Fruit fly (Drosophila melanogaster) whole organism, embryonic: ENCODE measurements around the gene PAPLA1.
A peak's percentile ranks its signal among the peaks of the same experiment; 100 is the strongest.

Experiments used
- CG10209 ChIP-seq: fragments of 200-800 bp; sonication (Bioruptor generic); optimal IDR thresholded peaks from 3 replicates; lab custom pipeline; 2017; ENCODE audit warnings: missing biosample characterization, mild to moderate bottlenecking, missing genetic modification characterization, missing genetic modification reagents
- CG11398 ChIP-seq: fragments of 200-800 bp; sonication (Bioruptor generic); optimal IDR thresholded peaks from 2 replicates; lab custom pipeline; 2016; ENCODE audit warnings: missing biosample characterization, missing genetic modification characterization
- CG12219 ChIP-seq: fragments of 200-800 bp; sonication (Bioruptor generic); optimal IDR thresholded peaks from 3 replicates; lab custom pipeline; 2018; ENCODE audit warnings: missing biosample characterization, mild to moderate bottlenecking, missing genetic modification characterization
- CG12942 ChIP-seq: fragments of 200-800 bp; sonication (Bioruptor generic); optimal IDR thresholded peaks from 3 replicates; lab custom pipeline; 2016; ENCODE audit warnings: missing biosample characterization, missing genetic modification characterization
- CG14014 ChIP-seq: fragments of 200-800 bp; sonication (Bioruptor generic); IDR thresholded peaks from 2 replicates; pipeline ENCODE4 v1.3.6; 2022; ENCODE audit warnings: missing biosample characterization, missing genetic modification characterization
- CG14860 ChIP-seq: fragments of 200-800 bp; sonication (Bioruptor generic); IDR thresholded peaks from 3 replicates; pipeline ENCODE4 v1.3.6; 2022; ENCODE audit warnings: missing biosample characterization, missing genetic modification characterization; ENCODE audit not compliant: partially characterized antibody
- CG17612 ChIP-seq: fragments of 200-800 bp; sonication (Bioruptor generic); IDR thresholded peaks from 2 replicates; pipeline ENCODE4 v1.3.6; 2022; ENCODE audit warnings: missing biosample characterization, missing genetic modification characterization
- CG18262 ChIP-seq: fragments of 200-800 bp; optimal IDR thresholded peaks from 3 replicates; lab custom pipeline; 2019; ENCODE audit warnings: missing biosample characterization, mild to moderate bottlenecking, missing genetic modification characterization, moderate library complexity
- CG31365 ChIP-seq: fragments of 200-800 bp; sonication (Bioruptor generic); optimal IDR thresholded peaks from 2 replicates; lab custom pipeline; 2018; ENCODE audit warnings: missing biosample characterization, mild to moderate bottlenecking, missing genetic modification characterization
- CG33557 ChIP-seq: fragments of 200-800 bp; sonication (Bioruptor generic); optimal IDR thresholded peaks from 2 replicates; lab custom pipeline; 2019; ENCODE audit warnings: missing biosample characterization, mild to moderate bottlenecking, missing genetic modification characterization, moderate library complexity
- CG4282 ChIP-seq: fragments of 200-800 bp; sonication (Bioruptor generic); optimal IDR thresholded peaks from 2 replicates; lab custom pipeline; 2016; ENCODE audit warnings: missing biosample characterization, missing genetic modification characterization
- CG43689 ChIP-seq: fragments of 200-800 bp; sonication (Bioruptor generic); IDR thresholded peaks from 2 replicates; pipeline ENCODE4 v1.3.6; 2022; ENCODE audit warnings: missing biosample characterization, missing genetic modification characterization
- CG4617 ChIP-seq: fragments of 200-800 bp; sonication (Bioruptor generic); optimal IDR thresholded peaks from 3 replicates; lab custom pipeline; 2016; ENCODE audit warnings: missing biosample characterization, missing genetic modification characterization, borderline replicate concordance
- CG4730 ChIP-seq: fragments of 200-800 bp; sonication (Bioruptor generic); IDR thresholded peaks from 2 replicates; pipeline ENCODE4 v1.3.6; 2022; ENCODE audit warnings: missing biosample characterization, missing genetic modification characterization
- CG6813 ChIP-seq: fragments of 200-800 bp; sonication (Bioruptor generic); optimal IDR thresholded peaks from 2 replicates; lab custom pipeline; 2017; ENCODE audit warnings: missing biosample characterization, missing genetic modification characterization, mild to moderate bottlenecking, moderate library complexity, missing genetic modification reagents
- CG7556 ChIP-seq: fragments of 200-800 bp; sonication (Bioruptor generic); optimal IDR thresholded peaks from 2 replicates; lab custom pipeline; 2017; ENCODE audit warnings: missing biosample characterization, mild to moderate bottlenecking, missing genetic modification characterization
- CG8290 ChIP-seq, 3 experiments: fragments of 200-800 bp; sonication (Bioruptor generic); optimal IDR thresholded peaks; 2 replicates each; lab custom pipeline; 2016 to 2019; ENCODE audit warnings: missing biosample characterization in 3 of 3, missing genetic modification characterization in 3 of 3, mild to moderate bottlenecking in 2 of 3, moderate library complexity in 1 of 3
- CG8924 ChIP-seq: fragments of 200-800 bp; optimal IDR thresholded peaks from 3 replicates; lab custom pipeline; 2019; ENCODE audit warnings: missing biosample characterization, mild to moderate bottlenecking, missing genetic modification characterization, moderate library complexity
- CG9797 ChIP-seq: fragments of 200-800 bp; sonication (Bioruptor generic); optimal IDR thresholded peaks from 3 replicates; lab custom pipeline; 2018; ENCODE audit warnings: missing biosample characterization, mild to moderate bottlenecking, missing genetic modification characterization
- CG9932 ChIP-seq: fragments of 200-800 bp; sonication (Bioruptor generic); IDR thresholded peaks from 2 replicates; pipeline ENCODE4 v1.3.6; 2022; ENCODE audit warnings: missing biosample characterization, missing genetic modification characterization
- E2f2 ChIP-seq: fragments of 200-800 bp; sonication (Bioruptor generic); IDR thresholded peaks from 2 replicates; pipeline ENCODE4 v1.3.6; 2022; ENCODE audit warnings: missing biosample characterization, missing genetic modification characterization
- ERR ChIP-seq: fragments of 200-800 bp; sonication (Bioruptor generic); optimal IDR thresholded peaks from 2 replicates; lab custom pipeline; 2016; ENCODE audit warnings: missing biosample characterization, missing genetic modification characterization
- H15 ChIP-seq: fragments of 200-800 bp; sonication (Bioruptor generic); IDR thresholded peaks from 3 replicates; pipeline ENCODE4 v1.3.6; 2022; ENCODE audit warnings: missing biosample characterization, missing genetic modification characterization
- HLH3B ChIP-seq: fragments of 200-800 bp; sonication (Bioruptor generic); IDR thresholded peaks from 2 replicates; pipeline ENCODE4 v1.3.6; 2022; ENCODE audit warnings: missing biosample characterization, missing genetic modification characterization
- Hr39 ChIP-seq: fragments of >200 bp; optimal IDR thresholded peaks from 2 replicates; lab custom pipeline; 2017
- Mes4 ChIP-seq: fragments of 200-800 bp; sonication (Bioruptor generic); optimal IDR thresholded peaks from 2 replicates; lab custom pipeline; 2016; ENCODE audit warnings: missing biosample characterization, missing genetic modification characterization
- NC2α ChIP-seq: fragments of 200-800 bp; sonication (Bioruptor generic); optimal IDR thresholded peaks from 2 replicates; lab custom pipeline; 2016; ENCODE audit warnings: missing biosample characterization, missing genetic modification characterization
- Nf-YA ChIP-seq: fragments of 200-800 bp; sonication (Bioruptor generic); IDR thresholded peaks from 2 replicates; pipeline ENCODE4 v1.3.6; 2022; ENCODE audit warnings: missing biosample characterization, missing genetic modification characterization
- Oli ChIP-seq: fragments of 200-800 bp; sonication (Bioruptor generic); optimal IDR thresholded peaks from 2 replicates; lab custom pipeline; 2018; ENCODE audit warnings: missing biosample characterization, mild to moderate bottlenecking, missing genetic modification characterization, moderate library complexity
- Trl ChIP-seq, 3 experiments: fragments of >200 bp in 2 of 3; fragments of 200-800 bp in 1 of 3; sonication (Bioruptor generic) in 1 of 3; optimal IDR thresholded peaks; 2 replicates in 1 of 3; 3 replicates in 2 of 3; lab custom pipeline; 2016 to 2017; ENCODE audit warnings: missing biosample characterization in 1 of 3, missing genetic modification characterization in 1 of 3
- ab ChIP-seq: fragments of 200-800 bp; sonication (Bioruptor generic); optimal IDR thresholded peaks from 2 replicates; lab custom pipeline; 2016; ENCODE audit warnings: missing biosample characterization, missing genetic modification characterization
- aop ChIP-seq: fragments of 200-800 bp; sonication (Bioruptor generic); IDR thresholded peaks from 2 replicates; pipeline ENCODE4 v1.3.6; 2022; ENCODE audit warnings: missing biosample characterization, missing genetic modification characterization
- ash1 ChIP-seq: fragments of 200-800 bp; sonication (Bioruptor generic); optimal IDR thresholded peaks from 2 replicates; lab custom pipeline; 2018; ENCODE audit warnings: missing biosample characterization, mild to moderate bottlenecking, missing genetic modification characterization
- br ChIP-seq: fragments of >200 bp; optimal IDR thresholded peaks from 2 replicates; lab custom pipeline; 2017
- cas ChIP-seq: fragments of 200-800 bp; sonication (Bioruptor generic); IDR thresholded peaks from 2 replicates; pipeline ENCODE4 v1.3.6; 2022; ENCODE audit warnings: missing biosample characterization, missing genetic modification characterization
- crc ChIP-seq: fragments of 200-800 bp; sonication (Bioruptor generic); optimal IDR thresholded peaks from 2 replicates; lab custom pipeline; 2016; ENCODE audit warnings: missing biosample characterization, missing genetic modification characterization
- dm ChIP-seq: fragments of 200-800 bp; sonication (Bioruptor generic); optimal IDR thresholded peaks from 3 replicates; lab custom pipeline; 2016; ENCODE audit warnings: missing biosample characterization, missing genetic modification characterization
- dmrt11E ChIP-seq: fragments of 200-800 bp; sonication (Bioruptor generic); optimal IDR thresholded peaks from 3 replicates; lab custom pipeline; 2018; ENCODE audit warnings: missing biosample characterization, mild to moderate bottlenecking, missing genetic modification characterization, moderate library complexity
- gsb-n ChIP-seq: fragments of 200-800 bp; sonication (Bioruptor generic); optimal IDR thresholded peaks from 3 replicates; lab custom pipeline; 2018; ENCODE audit warnings: missing biosample characterization, mild to moderate bottlenecking, missing genetic modification characterization
- hbn ChIP-seq: fragments of 200-800 bp; sonication (Bioruptor generic); IDR thresholded peaks from 2 replicates; pipeline ENCODE4 v1.3.6; 2022; ENCODE audit warnings: missing biosample characterization, missing genetic modification characterization; ENCODE audit not compliant: partially characterized antibody
- her ChIP-seq: fragments of 200-800 bp; sonication (Bioruptor generic); optimal IDR thresholded peaks from 2 replicates; lab custom pipeline; 2016; ENCODE audit warnings: missing biosample characterization, missing genetic modification characterization
- insv ChIP-seq, 2 experiments: fragments of 200-800 bp; sonication (Bioruptor generic); optimal IDR thresholded peaks; 3 replicates each; lab custom pipeline; 2016 to 2018; ENCODE audit warnings: missing biosample characterization in 2 of 2, missing genetic modification characterization in 2 of 2
- lov ChIP-seq, 2 experiments: fragments of 200-800 bp in 1 of 2; fragments of >200 bp in 1 of 2; sonication (Bioruptor generic) in 1 of 2; IDR thresholded peaks in 1 of 2; optimal IDR thresholded peaks in 1 of 2; 2 replicates in 1 of 2; 3 replicates in 1 of 2; pipeline versions ENCODE4 v1.3.6 to Lab custom; 2017 to 2022; ENCODE audit warnings: missing biosample characterization in 1 of 2, missing genetic modification characterization in 1 of 2
- odd ChIP-seq: fragments of 200-800 bp; sonication (Bioruptor generic); optimal IDR thresholded peaks from 2 replicates; lab custom pipeline; 2017; ENCODE audit warnings: missing biosample characterization, mild to moderate bottlenecking, missing genetic modification characterization
- peb ChIP-seq: fragments of 200-800 bp; sonication (Bioruptor generic); IDR thresholded peaks from 2 replicates; pipeline ENCODE4 v1.3.6; 2022; ENCODE audit warnings: missing biosample characterization, missing genetic modification characterization
- pum ChIP-seq: fragments of 200-800 bp; sonication (Bioruptor generic); optimal IDR thresholded peaks from 2 replicates; lab custom pipeline; 2016; ENCODE audit warnings: missing biosample characterization, missing genetic modification characterization
- sisA ChIP-seq: fragments of 200-800 bp; sonication (Bioruptor generic); IDR thresholded peaks from 2 replicates; pipeline ENCODE4 v1.3.6; 2022; ENCODE audit warnings: missing biosample characterization, missing genetic modification characterization
- sob ChIP-seq: fragments of 200-800 bp; sonication (Bioruptor generic); IDR thresholded peaks from 2 replicates; pipeline ENCODE4 v1.3.6; 2022; ENCODE audit warnings: missing biosample characterization, missing genetic modification characterization
- vnd ChIP-seq: fragments of 200-800 bp; sonication (Bioruptor generic); IDR thresholded peaks from 3 replicates; pipeline ENCODE4 v1.3.6; 2022; ENCODE audit warnings: missing biosample characterization, missing genetic modification characterization; ENCODE audit not compliant: partially characterized antibody
- yki ChIP-seq: fragments of >200 bp; optimal IDR thresholded peaks from 3 replicates; lab custom pipeline; 2018

PAPLA1 gene

dm6 chr2L:8084349-8085203, 74.9 kb downstream of the PAPLA1 start (continued):
- TF ChIP-seq CG11398 (no peak), CG4730 (GFP tag; lab: Robert Waterston, UW) (no peak), dmrt11E (tag; lab: Kevin White, UChicago) (no peak), Mes4 (GFP tag; lab: Kevin White, UChicago) (no peak), Oli (tag; lab: Kevin White, UChicago) (no peak), CG43689 (no peak), CG6813 (peak; percentile 41), CG18262 (tag; lab: Kevin White, UChicago) (no peak), CG9932 (GFP tag; lab: Robert Waterston, UW) (peak; percentile 36; the same call in 1 of the 2 replicates), H15 (no peak), CG10209 (GFP tag; lab: Kevin White, UChicago) (no peak), sisA (GFP tag; lab: Robert Waterston, UW) (no peak), hbn (no peak), CG4617 (GFP tag; lab: Kevin White, UChicago) (no peak), peb (GFP tag; lab: Robert Waterston, UW) (no peak), CG7556 (GFP tag; lab: Kevin White, UChicago) (no peak), cas (no peak), CG12219 (GFP tag; lab: Kevin White, UChicago) (no peak), odd (GFP tag; lab: Kevin White, UChicago) (no peak), CG31365 (tag; lab: Kevin White, UChicago) (no peak), CG8924 (tag; lab: Kevin White, UChicago) (no peak), aop (GFP tag; lab: Robert Waterston, UW) (no peak), E2f2 (GFP tag; lab: Robert Waterston, UW) (no peak), crc (GFP tag; lab: Kevin White, UChicago) (no peak), sob (GFP tag; lab: Robert Waterston, UW) (no peak), ab (GFP tag; lab: Kevin White, UChicago) (no peak), CG14014 (GFP tag; lab: Robert Waterston, UW) (no peak), Trl (optimal IDR thresholded peaks at IDR 0.05; lab: Kevin White, UChicago) (peak; percentile 57 to 63), Trl (GFP tag; optimal IDR thresholded peaks at IDR 0.05; lab: Kevin White, UChicago) (no peak), CG33557 (GFP tag; lab: Kevin White, UChicago) (no peak), CG14860 (GFP tag; lab: Robert Waterston, UW) (no peak), lov (optimal IDR thresholded peaks at IDR 0.05; lab: Kevin White, UChicago) (no peak), lov (GFP tag; IDR thresholded peaks at IDR 0.05; lab: Robert Waterston, UW) (no peak), CG17612 (no peak), yki (lab: Kevin White, UChicago) (peak; percentile 34), ERR (GFP tag; lab: Kevin White, UChicago) (no peak), vnd (no peak), Hr39 (no peak), insv (GFP tag; optimal IDR thresholded peaks at IDR 0.05; lab: Kevin White, UChicago) (peak; percentile 63 to 93), br (lab: Kevin White, UChicago) (no peak), CG4282 (GFP tag; lab: Kevin White, UChicago) (peak; percentile 49), NC2α (GFP tag; lab: Kevin White, UChicago) (no peak), gsb-n (tag; lab: Kevin White, UChicago) (no peak), CG8290 (GFP tag; optimal IDR thresholded peaks at IDR 0.05; lab: Kevin White, UChicago) (peak; percentile 33), CG8290 (tag; optimal IDR thresholded peaks at IDR 0.05; lab: Kevin White, UChicago) (peak in 1 of 2 experiments; percentile 23), pum (GFP tag; lab: Kevin White, UChicago) (no peak), her (GFP tag; lab: Kevin White, UChicago) (no peak), dm (no peak), CG9797 (GFP tag; lab: Kevin White, UChicago) (no peak), HLH3B (no peak), ash1 (GFP tag; lab: Kevin White, UChicago) (no peak), CG12942 (no peak), Nf-YA (no peak)
